Fruit fly (Drosophila melanogaster) whole organism, embryonic: ENCODE measurements around the gene CG1622.

ENCODE experiments used
- Bdp1 ChIP-seq: fragments of 200-800 bp; sonication (Bioruptor generic); optimal IDR thresholded peaks from 3 replicates; lab custom pipeline; 2016; ENCODE audit warnings: missing biosample characterization, missing genetic modification characterization
- BtbVII ChIP-seq: fragments of 200-800 bp; sonication (Bioruptor generic); optimal IDR thresholded peaks from 3 replicates; lab custom pipeline; 2017; ENCODE audit warnings: missing biosample characterization, mild to moderate bottlenecking, missing genetic modification characterization
- CG10543 ChIP-seq: fragments of 200-800 bp; sonication (Bioruptor generic); optimal IDR thresholded peaks from 3 replicates; lab custom pipeline; 2017; ENCODE audit warnings: missing biosample characterization, mild to moderate bottlenecking, missing genetic modification characterization, moderate library complexity
- CG10654 ChIP-seq: fragments of 200-800 bp; sonication (Bioruptor generic); optimal IDR thresholded peaks from 2 replicates; lab custom pipeline; 2016; ENCODE audit warnings: missing biosample characterization, missing genetic modification characterization
- CG11504 ChIP-seq: fragments of 200-800 bp; sonication (Bioruptor generic); optimal IDR thresholded peaks from 3 replicates; lab custom pipeline; 2019; ENCODE audit warnings: missing biosample characterization, mild to moderate bottlenecking, missing genetic modification characterization, moderate library complexity
- CG11723 ChIP-seq: fragments of 200-800 bp; sonication (Bioruptor generic); optimal IDR thresholded peaks from 2 replicates; lab custom pipeline; 2017; ENCODE audit warnings: missing biosample characterization, mild to moderate bottlenecking, missing genetic modification characterization
- CG12071 ChIP-seq: fragments of 200-800 bp; sonication (Bioruptor generic); optimal IDR thresholded peaks from 3 replicates; lab custom pipeline; 2018; ENCODE audit warnings: missing biosample characterization, mild to moderate bottlenecking, missing genetic modification characterization
- CG12391 ChIP-seq: fragments of 200-800 bp; sonication (Bioruptor generic); optimal IDR thresholded peaks from 3 replicates; lab custom pipeline; 2018; ENCODE audit warnings: missing biosample characterization, mild to moderate bottlenecking, missing genetic modification characterization, moderate library complexity
- CG13296 ChIP-seq: fragments of 200-800 bp; sonication (Bioruptor generic); optimal IDR thresholded peaks from 3 replicates; lab custom pipeline; 2018; ENCODE audit warnings: missing biosample characterization, mild to moderate bottlenecking, missing genetic modification characterization
- CG14710 ChIP-seq: fragments of 200-800 bp; sonication (Bioruptor generic); optimal IDR thresholded peaks from 3 replicates; lab custom pipeline; 2019; ENCODE audit warnings: missing biosample characterization, mild to moderate bottlenecking, missing genetic modification characterization, moderate library complexity
- CG1602 ChIP-seq: fragments of 200-800 bp; sonication (Bioruptor generic); optimal IDR thresholded peaks from 3 replicates; lab custom pipeline; 2016; ENCODE audit warnings: missing biosample characterization, missing genetic modification characterization
- CG17568 ChIP-seq: fragments of 200-800 bp; sonication (Bioruptor generic); optimal IDR thresholded peaks from 2 replicates; lab custom pipeline; 2018; ENCODE audit warnings: missing biosample characterization, mild to moderate bottlenecking, missing genetic modification characterization, moderate library complexity
- CG18599 ChIP-seq: fragments of 200-800 bp; sonication (Bioruptor generic); optimal IDR thresholded peaks from 3 replicates; lab custom pipeline; 2017; ENCODE audit warnings: missing biosample characterization, missing genetic modification characterization, mild to moderate bottlenecking, moderate library complexity, missing genetic modification reagents
- CG18764 ChIP-seq: fragments of 200-800 bp; sonication (Bioruptor generic); optimal IDR thresholded peaks from 3 replicates; lab custom pipeline; 2016; ENCODE audit warnings: missing biosample characterization, missing genetic modification characterization
- CG30403 ChIP-seq: fragments of 200-800 bp; sonication (Bioruptor generic); optimal IDR thresholded peaks from 3 replicates; lab custom pipeline; 2016; ENCODE audit warnings: missing biosample characterization, missing genetic modification characterization
- CG3281 ChIP-seq: fragments of 200-800 bp; sonication (Bioruptor generic); optimal IDR thresholded peaks from 3 replicates; lab custom pipeline; 2017; ENCODE audit warnings: missing biosample characterization, mild to moderate bottlenecking, missing genetic modification characterization
- CG34376 ChIP-seq: fragments of 200-800 bp; sonication (Bioruptor generic); optimal IDR thresholded peaks from 2 replicates; lab custom pipeline; 2018; ENCODE audit warnings: missing biosample characterization, mild to moderate bottlenecking, missing genetic modification characterization
- CG3995 ChIP-seq: fragments of 200-800 bp; sonication (Bioruptor generic); optimal IDR thresholded peaks from 3 replicates; lab custom pipeline; 2016; ENCODE audit warnings: missing biosample characterization, missing genetic modification characterization
- CG4424 ChIP-seq: fragments of 200-800 bp; sonication (Bioruptor generic); optimal IDR thresholded peaks from 3 replicates; lab custom pipeline; 2016; ENCODE audit warnings: missing biosample characterization, missing genetic modification characterization
- CG6689 ChIP-seq: fragments of 200-800 bp; sonication (Bioruptor generic); IDR thresholded peaks from 2 replicates; pipeline ENCODE4 v1.3.6; 2022; ENCODE audit warnings: missing biosample characterization, missing genetic modification characterization
- CG6765 ChIP-seq: fragments of 200-800 bp; sonication (Bioruptor generic); optimal IDR thresholded peaks from 3 replicates; lab custom pipeline; 2017; ENCODE audit warnings: missing biosample characterization, mild to moderate bottlenecking, missing genetic modification characterization
- CG6854 ChIP-seq: fragments of 200-800 bp; sonication (Bioruptor generic); optimal IDR thresholded peaks from 3 replicates; lab custom pipeline; 2017; ENCODE audit warnings: missing biosample characterization, mild to moderate bottlenecking, missing genetic modification characterization
- CG8388 ChIP-seq: fragments of 200-800 bp; sonication (Bioruptor generic); optimal IDR thresholded peaks from 2 replicates; lab custom pipeline; 2019; ENCODE audit warnings: missing biosample characterization, mild to moderate bottlenecking, missing genetic modification characterization, moderate library complexity
- CG8478 ChIP-seq: fragments of >200 bp; optimal IDR thresholded peaks from 2 replicates; lab custom pipeline; 2018
- CG9817 ChIP-seq: fragments of 200-800 bp; sonication (Bioruptor generic); optimal IDR thresholded peaks from 2 replicates; lab custom pipeline; 2018; ENCODE audit warnings: missing biosample characterization, mild to moderate bottlenecking, missing genetic modification characterization, moderate library complexity
- CG9932 ChIP-seq: fragments of 200-800 bp; sonication (Bioruptor generic); IDR thresholded peaks from 2 replicates; pipeline ENCODE4 v1.3.6; 2022; ENCODE audit warnings: missing biosample characterization, missing genetic modification characterization
- Dbx ChIP-seq: fragments of 200-800 bp; sonication (Bioruptor generic); IDR thresholded peaks from 3 replicates; pipeline ENCODE4 v1.3.6; 2022; ENCODE audit warnings: missing biosample characterization, missing genetic modification characterization
- Neu2 ChIP-seq: fragments of 200-800 bp; sonication (Bioruptor generic); optimal IDR thresholded peaks from 3 replicates; lab custom pipeline; 2016; ENCODE audit warnings: missing biosample characterization, missing genetic modification characterization, borderline replicate concordance
- Optix ChIP-seq: fragments of 200-800 bp; sonication (Bioruptor generic); IDR thresholded peaks from 3 replicates; pipeline ENCODE4 v1.3.6; 2022; ENCODE audit warnings: missing biosample characterization, missing genetic modification characterization
- PHDP ChIP-seq: fragments of 200-800 bp; sonication (Bioruptor generic); optimal IDR thresholded peaks from 3 replicates; lab custom pipeline; 2018; ENCODE audit warnings: missing biosample characterization, mild to moderate bottlenecking, missing genetic modification characterization, moderate library complexity
- Ptx1 ChIP-seq: fragments of 200-800 bp; sonication (Bioruptor generic); IDR thresholded peaks from 2 replicates; pipeline ENCODE4 v1.3.6; 2022; ENCODE audit warnings: missing biosample characterization, missing genetic modification characterization
- Rfx ChIP-seq: fragments of 200-800 bp; sonication (Bioruptor generic); IDR thresholded peaks from 2 replicates; pipeline ENCODE4 v1.3.6; 2022; ENCODE audit warnings: missing biosample characterization, missing genetic modification characterization
- Sin3A ChIP-seq: fragments of >200 bp; optimal IDR thresholded peaks from 2 replicates; lab custom pipeline; 2018
- Ssrp ChIP-seq: fragments of 200-800 bp; sonication (Bioruptor generic); optimal IDR thresholded peaks from 2 replicates; lab custom pipeline; 2018; ENCODE audit warnings: missing biosample characterization, mild to moderate bottlenecking, missing genetic modification characterization, moderate library complexity
- Tbp ChIP-seq: fragments of >200 bp; optimal IDR thresholded peaks from 2 replicates; lab custom pipeline; 2018; ENCODE audit warnings: missing biosample characterization, missing genetic modification characterization
- Trl ChIP-seq, 3 experiments: fragments of >200 bp in 2 of 3; fragments of 200-800 bp in 1 of 3; sonication (Bioruptor generic) in 1 of 3; optimal IDR thresholded peaks; 2 replicates in 1 of 3; 3 replicates in 2 of 3; lab custom pipeline; 2016 to 2017; ENCODE audit warnings: missing biosample characterization in 1 of 3, missing genetic modification characterization in 1 of 3
- Vsx1 ChIP-seq: fragments of 200-800 bp; sonication (Bioruptor generic); optimal IDR thresholded peaks from 2 replicates; lab custom pipeline; 2017; ENCODE audit warnings: missing biosample characterization, mild to moderate bottlenecking, missing genetic modification characterization, missing genetic modification reagents
- chinmo ChIP-seq: fragments of 200-800 bp; sonication (Bioruptor generic); IDR thresholded peaks from 4 replicates; pipeline ENCODE4 v1.3.6; 2022; ENCODE audit warnings: missing biosample characterization, missing genetic modification characterization; ENCODE audit not compliant: partially characterized antibody
- her ChIP-seq: fragments of 200-800 bp; sonication (Bioruptor generic); optimal IDR thresholded peaks from 2 replicates; lab custom pipeline; 2016; ENCODE audit warnings: missing biosample characterization, missing genetic modification characterization
- lab ChIP-seq: fragments of 200-800 bp; sonication (Bioruptor generic); optimal IDR thresholded peaks from 3 replicates; lab custom pipeline; 2017; ENCODE audit warnings: missing biosample characterization, missing genetic modification characterization, mild to moderate bottlenecking, moderate library complexity, missing genetic modification reagents
- nau ChIP-seq: fragments of 200-800 bp; sonication (Bioruptor generic); optimal IDR thresholded peaks from 3 replicates; lab custom pipeline; 2017; ENCODE audit warnings: missing biosample characterization, mild to moderate bottlenecking, missing genetic modification characterization, missing genetic modification reagents
- nerfin-1 ChIP-seq: fragments of 200-800 bp; sonication (Bioruptor generic); optimal IDR thresholded peaks from 3 replicates; lab custom pipeline; 2019; ENCODE audit warnings: missing biosample characterization, mild to moderate bottlenecking, missing genetic modification characterization, moderate library complexity
- nom ChIP-seq: fragments of 200-800 bp; sonication (Bioruptor generic); optimal IDR thresholded peaks from 2 replicates; lab custom pipeline; 2017; ENCODE audit warnings: missing biosample characterization, missing genetic modification characterization, mild to moderate bottlenecking, moderate library complexity, missing genetic modification reagents
- pum ChIP-seq: fragments of 200-800 bp; sonication (Bioruptor generic); optimal IDR thresholded peaks from 2 replicates; lab custom pipeline; 2016; ENCODE audit warnings: missing biosample characterization, missing genetic modification characterization
- schlank ChIP-seq: fragments of 200-800 bp; sonication (Bioruptor generic); optimal IDR thresholded peaks from 2 replicates; lab custom pipeline; 2018; ENCODE audit warnings: missing biosample characterization, mild to moderate bottlenecking, missing genetic modification characterization
- sd ChIP-seq: fragments of 200-800 bp; sonication (Bioruptor generic); optimal IDR thresholded peaks from 3 replicates; lab custom pipeline; 2018; ENCODE audit warnings: missing biosample characterization, mild to moderate bottlenecking, missing genetic modification characterization, moderate library complexity
- ssp ChIP-seq: fragments of 200-800 bp; sonication (Bioruptor generic); IDR thresholded peaks from 2 replicates; pipeline ENCODE4 v1.3.6; 2022; ENCODE audit warnings: missing biosample characterization, missing genetic modification characterization
- stc ChIP-seq: fragments of 200-800 bp; sonication (Bioruptor generic); IDR thresholded peaks from 2 replicates; pipeline ENCODE4 v1.3.6; 2022; ENCODE audit warnings: missing biosample characterization, missing genetic modification characterization
- vvl ChIP-seq: fragments of 200-800 bp; sonication (Bioruptor generic); IDR thresholded peaks from 2 replicates; pipeline ENCODE4 v1.3.6; 2022; ENCODE audit warnings: missing biosample characterization, missing genetic modification characterization

The CG1622 gene

DNA sequence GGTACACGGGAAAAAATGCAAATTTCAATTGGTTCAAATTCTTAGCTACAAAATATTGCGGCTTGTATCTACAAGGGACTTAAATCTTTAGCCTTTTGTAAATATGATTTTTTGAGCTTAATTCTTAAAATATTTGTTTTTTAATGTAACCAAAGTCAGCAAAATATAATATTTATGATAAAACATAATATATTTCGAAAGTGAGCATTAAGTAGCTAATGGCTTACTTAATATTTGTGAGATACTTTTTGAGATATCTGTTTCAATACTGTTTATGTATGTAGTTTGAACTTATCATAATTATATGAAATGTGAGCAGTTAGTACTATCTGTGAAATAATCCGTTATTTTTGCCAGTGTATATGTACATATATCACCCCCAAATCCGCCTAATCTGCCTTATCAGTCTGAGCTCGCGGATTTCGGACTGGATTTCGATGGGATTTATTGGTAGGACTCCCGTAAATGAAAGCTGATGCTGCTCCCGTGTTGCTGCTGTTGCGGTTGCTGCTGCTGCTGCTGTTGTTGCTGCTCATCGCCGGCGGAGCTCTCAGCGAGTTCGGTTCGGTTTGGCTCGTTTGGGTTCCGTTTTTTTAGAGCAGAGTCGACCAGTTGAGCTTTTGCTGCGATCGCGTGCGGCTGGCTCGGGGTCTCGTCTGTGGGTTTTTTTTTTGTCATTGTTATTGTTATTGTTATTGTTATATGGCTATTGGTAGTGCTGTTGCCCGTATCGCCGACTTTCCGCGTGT, 24.0 kb downstream of the CG1622 start (continued):
- TF ChIP-seq chinmo (GFP tag; lab: Robert Waterston, UW) (0 out of 4 replicates have a peak, but pooled peaks have one; percentile 70), CG4424 (GFP tag; lab: Kevin White, UChicago) (peak; percentile 15), CG9932 (GFP tag; lab: Robert Waterston, UW) (peak; percentile 37), schlank (tag; lab: Kevin White, UChicago) (no peak), CG8478 (lab: Kevin White, UChicago) (no peak), Sin3A (lab: Kevin White, UChicago) (no peak), CG18764 (no peak), CG11723 (GFP tag; lab: Kevin White, UChicago) (no peak), CG34376 (GFP tag; lab: Kevin White, UChicago) (peak; percentile 39), CG3995 (GFP tag; lab: Kevin White, UChicago) (no peak), Vsx1 (GFP tag; lab: Kevin White, UChicago) (no peak), pum (GFP tag; lab: Kevin White, UChicago) (no peak), Bdp1 (no peak), Ssrp (peak; percentile 17), CG30403 (GFP tag; lab: Kevin White, UChicago) (peak; percentile 66), her (GFP tag; lab: Kevin White, UChicago) (no peak), Ptx1 (no peak), CG9817 (tag; lab: Kevin White, UChicago) (peak; percentile 25), CG14710 (peak; percentile 9), CG10654 (no peak), nerfin-1 (tag; lab: Kevin White, UChicago) (no peak), CG6689 (GFP tag; lab: Robert Waterston, UW) (0 out of 2 replicates have a peak, but pooled peaks have one; percentile 26), CG12391 (tag; lab: Kevin White, UChicago) (peak; percentile 35), nom (peak; percentile 35), CG3281 (GFP tag; lab: Kevin White, UChicago) (peak; percentile 70), PHDP (tag; lab: Kevin White, UChicago) (peak; percentile 49), CG1602 (GFP tag; lab: Kevin White, UChicago) (peak; percentile 0), CG8388 (GFP tag; lab: Kevin White, UChicago) (peak; percentile 26), vvl (GFP tag; lab: Robert Waterston, UW) (no peak), Tbp (GFP tag; lab: Kevin White, UChicago) (no peak), Trl (optimal IDR thresholded peaks at IDR 0.05; lab: Kevin White, UChicago) (peak in 1 of 2 experiments; percentile 23), Trl (GFP tag; optimal IDR thresholded peaks at IDR 0.05; lab: Kevin White, UChicago) (no peak)

DNA sequence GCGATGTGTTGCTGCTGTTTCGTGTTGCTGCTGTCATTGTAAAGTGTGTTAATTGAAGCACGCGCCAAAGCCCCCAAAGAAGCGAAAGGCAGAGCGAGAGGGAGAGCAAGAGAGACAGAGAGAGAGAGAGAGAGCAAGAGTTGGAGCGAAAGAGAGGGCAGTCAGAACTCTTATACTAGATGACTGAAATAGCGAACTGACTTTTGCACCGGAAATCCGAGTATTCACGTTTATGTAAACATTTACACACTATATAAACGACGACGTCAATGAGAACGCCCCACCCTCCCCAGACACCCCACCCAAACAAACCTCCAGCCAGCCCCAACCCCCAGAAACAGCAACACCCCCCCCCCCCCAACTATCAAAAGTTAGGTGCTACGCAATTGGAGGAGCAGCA, 25.5 kb downstream of the CG1622 start:
- TF ChIP-seq CG13296 (GFP tag; lab: Kevin White, UChicago) (peak; percentile 33), CG12071 (GFP tag; lab: Kevin White, UChicago) (no peak), CG11504 (tag; lab: Kevin White, UChicago) (peak; percentile 20), lab (GFP tag; lab: Kevin White, UChicago) (peak; percentile 70), sd (tag; lab: Kevin White, UChicago) (peak; percentile 17), CG6765 (GFP tag; lab: Kevin White, UChicago) (peak; percentile 70), CG18599 (peak; percentile 45), Dbx (peak; percentile 33; the same call in 1 of the 3 replicates), BtbVII (peak; percentile 58), CG10543 (GFP tag; lab: Kevin White, UChicago) (peak; percentile 72), Neu2 (no peak), Rfx (peak; percentile 38; the same call in 1 of the 2 replicates), CG6854 (peak; percentile 3), Optix (peak; percentile 10; the same call in 1 of the 3 replicates), CG34376 (GFP tag; lab: Kevin White, UChicago) (peak; percentile 44), stc (GFP tag; lab: Robert Waterston, UW) (no peak), schlank (tag; lab: Kevin White, UChicago) (peak; percentile 59), nau (GFP tag; lab: Kevin White, UChicago) (no peak), CG17568 (GFP tag; lab: Kevin White, UChicago) (peak; percentile 24), ssp (no peak)
